Worm (Caenorhabditis elegans): ENCODE data around the gene T03G6.7.

DNA sequence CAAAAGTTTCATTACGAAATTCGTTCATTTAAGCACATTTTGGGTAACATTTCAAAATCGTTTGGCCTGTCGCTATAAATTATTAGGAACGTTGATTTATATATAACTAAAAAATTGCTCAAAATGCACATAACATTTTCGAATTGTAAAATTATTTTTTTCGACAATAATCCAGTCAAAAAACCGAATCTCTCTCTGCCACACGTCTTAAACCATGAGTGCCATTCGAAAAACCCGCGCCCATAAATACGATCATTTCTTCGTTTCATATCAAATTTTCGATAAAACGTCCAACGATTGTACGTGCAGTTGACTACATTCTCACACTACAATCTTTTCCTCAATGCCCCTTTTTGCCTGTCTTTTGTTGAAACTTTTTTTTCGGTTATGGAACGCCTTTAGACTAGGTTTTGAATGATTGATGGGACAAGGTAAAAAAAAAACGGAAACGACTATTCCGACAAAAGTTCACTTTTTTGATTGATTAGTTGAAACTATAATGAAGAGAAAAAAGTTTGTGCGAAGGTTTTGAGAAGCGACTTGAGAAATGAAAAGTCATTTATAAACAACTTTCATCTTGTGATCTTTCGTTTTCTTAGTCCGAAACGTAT, 1.1 kb upstream of the T03G6.7 start:
- TF ChIP-seq pqm-1 (tag; optimal IDR thresholded peaks at IDR 0.05) (no peak), K02D7.2 (tag; optimal IDR thresholded peaks at IDR 0.05) (no peak), hlh-6 (tag; optimal IDR thresholded peaks at IDR 0.05) (no peak), hlh-8 (tag; optimal IDR thresholded peaks at IDR 0.05) (no peak)

Data from whole organism, late embryonic.